Worm (Caenorhabditis elegans): ENCODE data around the gene unc-10.

Gene unc-10

DNA sequence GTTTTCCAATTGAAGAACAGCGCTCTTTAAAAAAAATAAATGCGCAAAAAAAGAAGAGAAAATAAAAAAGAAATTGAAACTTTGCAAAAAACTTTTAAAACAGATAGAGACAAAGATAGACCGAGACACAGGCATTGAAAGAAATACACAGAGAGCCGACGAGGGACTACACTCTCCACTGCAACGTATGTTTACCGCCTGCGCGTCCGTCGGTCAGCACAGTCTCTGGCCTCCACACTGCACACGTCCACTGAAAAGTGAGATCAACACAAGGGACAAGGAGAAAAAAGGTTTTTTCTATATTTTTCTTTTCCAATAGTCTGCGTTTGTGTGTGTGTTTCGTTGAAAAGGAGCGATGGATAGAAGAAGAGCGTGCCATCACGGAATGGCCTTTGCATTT lies 26.3 kb upstream of the unc-10 start (continued):
- TF ChIP-seq unc-62 (GFP tag; optimal IDR thresholded peaks at IDR 0.05) (no peak), ceh-28 (tag; optimal IDR thresholded peaks at IDR 0.05) (peak; percentile 48), nhr-77 (tag; optimal IDR thresholded peaks at IDR 0.05) (no peak), R02D3.7 (tag; optimal IDR thresholded peaks at IDR 0.05) (peak; percentile 1), fos-1 (tag; optimal IDR thresholded peaks at IDR 0.05) (no peak)

DNA sequence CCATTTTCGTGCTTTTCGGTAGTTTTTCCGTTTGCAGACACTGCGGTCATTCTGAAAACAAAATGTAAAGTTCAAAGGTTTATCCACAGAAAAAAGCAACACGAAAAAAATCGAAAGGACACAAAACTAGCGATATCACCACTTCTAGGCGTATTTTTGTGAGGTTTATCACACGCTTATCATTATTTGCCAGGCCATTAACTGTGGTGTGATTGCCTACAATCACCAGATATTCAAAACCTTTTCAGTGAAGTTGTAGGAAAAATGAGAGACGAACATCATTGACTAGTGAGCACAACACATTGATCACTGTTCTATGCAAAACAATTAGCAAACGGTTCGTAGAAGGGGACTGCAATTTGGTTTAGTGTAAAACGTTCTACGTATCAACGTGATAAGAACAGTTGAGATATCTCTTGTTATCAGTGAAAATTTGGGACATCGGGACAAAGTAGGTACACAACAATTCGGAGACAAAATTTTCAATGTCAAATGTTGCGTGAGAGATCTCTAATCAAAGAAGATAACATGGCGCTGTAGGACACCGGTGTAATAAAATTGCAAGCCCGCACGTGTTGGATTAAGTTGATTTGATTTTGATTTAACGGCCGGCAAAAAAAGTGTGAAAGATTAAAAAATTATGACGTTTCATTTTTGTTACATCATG lies 25.5 kb upstream of the unc-10 start, which contains the start of gene sur-5:
Gene sur-5, minus strand, starts transcription at position 51 of the 667 bp plus-strand sequence.
- TF ChIP-seq unc-39 (tag; optimal IDR thresholded peaks at IDR 0.05) (no peak), unc-62 (GFP tag; optimal IDR thresholded peaks at IDR 0.05) (no peak), egl-5 (tag; optimal IDR thresholded peaks at IDR 0.05) (no peak), pha-4 (tag; optimal IDR thresholded peaks at IDR 0.05) (no peak), nhr-25 (tag; optimal IDR thresholded peaks at IDR 0.05) (peak; percentile 17), fos-1 (tag; optimal IDR thresholded peaks at IDR 0.05) (no peak), pqm-1 (tag; optimal IDR thresholded peaks at IDR 0.05) (peak; percentile 64), nhr-43 (tag; optimal IDR thresholded peaks at IDR 0.05; ENCODE audit: poor library complexity, severe bottlenecking) (no peak), mml-1 (tag; optimal IDR thresholded peaks at IDR 0.05) (no peak), ceh-28 (tag; optimal IDR thresholded peaks at IDR 0.05) (no peak), nhr-12 (tag; optimal IDR thresholded peaks at IDR 0.05) (no peak), R02D3.7 (tag; optimal IDR thresholded peaks at IDR 0.05) (no peak), ztf-11 (tag; optimal IDR thresholded peaks at IDR 0.05) (no peak), fkh-10 (GFP tag; optimal IDR thresholded peaks at IDR 0.05) (no peak), nhr-77 (tag; optimal IDR thresholded peaks at IDR 0.05) (no peak), ama-1 (optimal IDR thresholded peaks at IDR 0.05) (no peak), lin-39 (tag; optimal IDR thresholded peaks at IDR 0.05) (no peak), nhr-76 (tag; optimal IDR thresholded peaks at IDR 0.05) (no peak), sea-2 (GFP tag; optimal IDR thresholded peaks at IDR 0.05) (no peak), elt-3 (tag; optimal IDR thresholded peaks at IDR 0.05) (peak in 2 of 3 experiments; percentile 88 to 90), nhr-11 (tag; optimal IDR thresholded peaks at IDR 0.05) (no peak), daf-12 (tag; optimal IDR thresholded peaks at IDR 0.05) (no peak), nfya-1 (tag; optimal IDR thresholded peaks at IDR 0.05; ENCODE audit: insufficient read depth) (no peak), ZK546.5 (tag; optimal IDR thresholded peaks at IDR 0.05) (no peak), eor-1 (tag; optimal IDR thresholded peaks at IDR 0.05) (no peak), ceh-82 (tag; optimal IDR thresholded peaks at IDR 0.05) (no peak), nhr-67 (tag; optimal IDR thresholded peaks at IDR 0.05) (no peak), skn-1 (tag; optimal IDR thresholded peaks at IDR 0.05) (no peak), nhr-237 (tag; optimal IDR thresholded peaks at IDR 0.05) (no peak), ztf-4 (tag; optimal IDR thresholded peaks at IDR 0.05) (no peak), elt-2 (tag; optimal IDR thresholded peaks at IDR 0.05) (peak; percentile 97), hmg-11 (tag; optimal IDR thresholded peaks at IDR 0.05) (no peak), ceh-9 (tag; optimal IDR thresholded peaks at IDR 0.05) (no peak), egl-27 (tag; optimal IDR thresholded peaks at IDR 0.05) (no peak), fkh-2 (tag; optimal IDR thresholded peaks at IDR 0.05) (no peak), nhr-23 (tag; optimal IDR thresholded peaks at IDR 0.05) (peak; percentile 54), mdl-1 (tag; optimal IDR thresholded peaks at IDR 0.05) (no peak), lsy-12 (tag; optimal IDR thresholded peaks at IDR 0.05) (no peak), snpc-4 (tag; optimal IDR thresholded peaks at IDR 0.05) (no peak), ceh-16 (tag; optimal IDR thresholded peaks at IDR 0.05) (no peak), zag-1 (tag; optimal IDR thresholded peaks at IDR 0.05) (no peak), elt-1 (tag; optimal IDR thresholded peaks at IDR 0.05) (no peak), lin-15B (tag; optimal IDR thresholded peaks at IDR 0.05) (no peak)

Data from whole organism, L3 larva.